Fruit fly (Drosophila melanogaster) whole organism, embryonic: ENCODE measurements around the gene SkpA.

Experiments used
- BtbVII ChIP-seq: fragments of 200-800 bp; sonication (Bioruptor generic); optimal IDR thresholded peaks from 3 replicates; lab custom pipeline; 2017; ENCODE audit warnings: missing biosample characterization, mild to moderate bottlenecking, missing genetic modification characterization
- CG10366 ChIP-seq: fragments of 200-800 bp; sonication (Bioruptor generic); IDR thresholded peaks from 2 replicates; pipeline ENCODE4 v1.3.6; 2022; ENCODE audit warnings: missing biosample characterization, missing genetic modification characterization
- CG10431 ChIP-seq: fragments of 200-800 bp; sonication (Bioruptor generic); optimal IDR thresholded peaks from 3 replicates; lab custom pipeline; 2018; ENCODE audit warnings: missing biosample characterization, mild to moderate bottlenecking, missing genetic modification characterization
- CG10979 ChIP-seq: fragments of 200-800 bp; sonication (Bioruptor generic); optimal IDR thresholded peaks from 2 replicates; lab custom pipeline; 2018; ENCODE audit warnings: missing biosample characterization, mild to moderate bottlenecking, missing genetic modification characterization, moderate library complexity
- CG12236 ChIP-seq: fragments of 200-800 bp; sonication (Bioruptor generic); optimal IDR thresholded peaks from 2 replicates; lab custom pipeline; 2016; ENCODE audit warnings: missing biosample characterization, missing genetic modification characterization
- CG14050 ChIP-seq: fragments of 200-800 bp; sonication (Bioruptor generic); IDR thresholded peaks from 3 replicates; pipeline ENCODE4 v1.3.6; 2022; ENCODE audit warnings: missing biosample characterization, missing genetic modification characterization
- CG17361 ChIP-seq: fragments of 200-800 bp; sonication (Bioruptor generic); IDR thresholded peaks from 3 replicates; pipeline ENCODE4 v1.3.6; 2022; ENCODE audit warnings: missing biosample characterization, missing genetic modification characterization
- CG17912 ChIP-seq: fragments of 200-800 bp; sonication (Bioruptor generic); optimal IDR thresholded peaks from 2 replicates; lab custom pipeline; 2018; ENCODE audit warnings: missing biosample characterization, mild to moderate bottlenecking, missing genetic modification characterization
- CG18619 ChIP-seq: fragments of 200-800 bp; sonication (Bioruptor generic); optimal IDR thresholded peaks from 3 replicates; lab custom pipeline; 2017; ENCODE audit warnings: missing biosample characterization, mild to moderate bottlenecking, missing genetic modification characterization
- CG2889 ChIP-seq: fragments of 200-800 bp; sonication (Bioruptor generic); IDR thresholded peaks from 3 replicates; pipeline ENCODE4 v1.3.6; 2022; ENCODE audit warnings: missing biosample characterization, missing genetic modification characterization
- CG3163 ChIP-seq: fragments of 200-800 bp; sonication (Bioruptor generic); optimal IDR thresholded peaks from 3 replicates; lab custom pipeline; 2016; ENCODE audit warnings: missing biosample characterization, missing genetic modification characterization
- CG4360 ChIP-seq: fragments of 200-800 bp; sonication (Bioruptor generic); IDR thresholded peaks from 2 replicates; pipeline ENCODE4 v1.3.6; 2022; ENCODE audit warnings: missing biosample characterization, missing genetic modification characterization
- CG4617 ChIP-seq: fragments of 200-800 bp; sonication (Bioruptor generic); optimal IDR thresholded peaks from 3 replicates; lab custom pipeline; 2016; ENCODE audit warnings: missing biosample characterization, missing genetic modification characterization, borderline replicate concordance
- CG4854 ChIP-seq: fragments of 200-800 bp; sonication (Bioruptor generic); optimal IDR thresholded peaks from 2 replicates; lab custom pipeline; 2016; ENCODE audit warnings: missing biosample characterization, missing genetic modification characterization, inconsistent platforms
- CG7357 ChIP-seq: fragments of 200-800 bp; sonication (Bioruptor generic); IDR thresholded peaks from 3 replicates; pipeline ENCODE4 v1.3.6; 2022; ENCODE audit warnings: missing biosample characterization, missing genetic modification characterization
- CG7556 ChIP-seq: fragments of 200-800 bp; sonication (Bioruptor generic); optimal IDR thresholded peaks from 2 replicates; lab custom pipeline; 2017; ENCODE audit warnings: missing biosample characterization, mild to moderate bottlenecking, missing genetic modification characterization
- CG7786 ChIP-seq: fragments of 200-800 bp; sonication (Bioruptor generic); optimal IDR thresholded peaks from 2 replicates; lab custom pipeline; 2016; ENCODE audit warnings: missing biosample characterization, missing genetic modification characterization
- CG7839 ChIP-seq: fragments of 200-800 bp; sonication (Bioruptor generic); optimal IDR thresholded peaks from 3 replicates; lab custom pipeline; 2018; ENCODE audit warnings: missing biosample characterization, mild to moderate bottlenecking, missing genetic modification characterization, moderate library complexity
- CG9932 ChIP-seq: fragments of 200-800 bp; sonication (Bioruptor generic); IDR thresholded peaks from 2 replicates; pipeline ENCODE4 v1.3.6; 2022; ENCODE audit warnings: missing biosample characterization, missing genetic modification characterization
- Dfd ChIP-seq, 2 experiments: fragments of >200 bp; optimal IDR thresholded peaks; 2 replicates each; lab custom pipeline; 2017; ENCODE audit warnings: missing biosample characterization in 2 of 2, missing genetic modification characterization in 2 of 2
- Dip2 ChIP-seq: fragments of 200-800 bp; sonication (Bioruptor generic); IDR thresholded peaks from 2 replicates; pipeline ENCODE4 v1.3.6; 2022; ENCODE audit warnings: missing biosample characterization, missing genetic modification characterization
- ERR ChIP-seq: fragments of 200-800 bp; sonication (Bioruptor generic); optimal IDR thresholded peaks from 2 replicates; lab custom pipeline; 2016; ENCODE audit warnings: missing biosample characterization, missing genetic modification characterization
- Eip74EF ChIP-seq, 2 experiments: fragments of 200-800 bp in 1 of 2; fragments of >200 bp in 1 of 2; sonication (Bioruptor generic) in 1 of 2; optimal IDR thresholded peaks; 2 replicates each; lab custom pipeline; 2017 to 2019; ENCODE audit warnings: missing biosample characterization in 2 of 2, missing genetic modification characterization in 2 of 2, mild to moderate bottlenecking in 1 of 2, moderate library complexity in 1 of 2
- Fer1 ChIP-seq: fragments of 200-800 bp; sonication (Bioruptor generic); optimal IDR thresholded peaks from 2 replicates; lab custom pipeline; 2017; ENCODE audit warnings: missing biosample characterization, mild to moderate bottlenecking, missing genetic modification characterization
- HmgD ChIP-seq: fragments of 200-800 bp; sonication (Bioruptor generic); optimal IDR thresholded peaks from 3 replicates; lab custom pipeline; 2016; ENCODE audit warnings: missing biosample characterization, missing genetic modification characterization
- HmgZ ChIP-seq: fragments of 200-800 bp; sonication (Bioruptor generic); optimal IDR thresholded peaks from 2 replicates; lab custom pipeline; 2018; ENCODE audit warnings: missing biosample characterization, mild to moderate bottlenecking, missing genetic modification characterization
- Mad ChIP-seq: fragments of 200-800 bp; sonication (Bioruptor generic); optimal IDR thresholded peaks from 2 replicates; lab custom pipeline; 2016; ENCODE audit warnings: missing biosample characterization, missing genetic modification characterization
- NC2β ChIP-seq: fragments of 200-800 bp; sonication (Bioruptor generic); optimal IDR thresholded peaks from 2 replicates; lab custom pipeline; 2016; ENCODE audit warnings: missing biosample characterization, missing genetic modification characterization
- Nf-YA ChIP-seq: fragments of 200-800 bp; sonication (Bioruptor generic); IDR thresholded peaks from 2 replicates; pipeline ENCODE4 v1.3.6; 2022; ENCODE audit warnings: missing biosample characterization, missing genetic modification characterization
- Nf-YB ChIP-seq: fragments of 200-800 bp; sonication (Bioruptor generic); optimal IDR thresholded peaks from 3 replicates; lab custom pipeline; 2019; ENCODE audit warnings: missing biosample characterization, mild to moderate bottlenecking, missing genetic modification characterization, moderate library complexity
- Ravus ChIP-seq: fragments of 200-800 bp; sonication (Bioruptor generic); IDR thresholded peaks from 2 replicates; pipeline ENCODE4 v1.3.6; 2022; ENCODE audit warnings: missing biosample characterization, missing genetic modification characterization
- Tbp ChIP-seq: fragments of >200 bp; optimal IDR thresholded peaks from 2 replicates; lab custom pipeline; 2018; ENCODE audit warnings: missing biosample characterization, missing genetic modification characterization
- ac ChIP-seq: fragments of 200-800 bp; sonication (Bioruptor generic); optimal IDR thresholded peaks from 3 replicates; lab custom pipeline; 2017; ENCODE audit warnings: missing biosample characterization, mild to moderate bottlenecking, missing genetic modification characterization
- az2 ChIP-seq: fragments of 200-800 bp; sonication (Bioruptor generic); optimal IDR thresholded peaks from 3 replicates; lab custom pipeline; 2016; ENCODE audit warnings: missing biosample characterization, missing genetic modification characterization
- br ChIP-seq: fragments of >200 bp; optimal IDR thresholded peaks from 2 replicates; lab custom pipeline; 2017
- cato ChIP-seq: fragments of 200-800 bp; sonication (Bioruptor generic); optimal IDR thresholded peaks from 2 replicates; lab custom pipeline; 2016; ENCODE audit warnings: missing biosample characterization, missing genetic modification characterization, borderline replicate concordance
- chif ChIP-seq, 2 experiments: fragments of 200-800 bp; sonication (Bioruptor generic); optimal IDR thresholded peaks; 3 replicates each; lab custom pipeline; 2016; ENCODE audit warnings: missing biosample characterization in 2 of 2, missing genetic modification characterization in 2 of 2
- dmrt99B ChIP-seq: fragments of 200-800 bp; sonication (Bioruptor generic); optimal IDR thresholded peaks from 2 replicates; lab custom pipeline; 2018; ENCODE audit warnings: missing biosample characterization, mild to moderate bottlenecking, missing genetic modification characterization, moderate library complexity
- eve ChIP-seq, 2 experiments: fragments of >200 bp; optimal IDR thresholded peaks; 2 replicates each; lab custom pipeline; 2017; ENCODE audit warnings: missing biosample characterization in 2 of 2, missing genetic modification characterization in 2 of 2
- fd102C ChIP-seq: fragments of 200-800 bp; sonication (Bioruptor generic); optimal IDR thresholded peaks from 2 replicates; lab custom pipeline; 2018; ENCODE audit warnings: missing biosample characterization, mild to moderate bottlenecking, missing genetic modification characterization, moderate library complexity
- hb ChIP-seq: fragments of 200-800 bp; sonication (Bioruptor generic); IDR thresholded peaks from 3 replicates; pipeline ENCODE4 v1.3.6; 2022; ENCODE audit warnings: missing biosample characterization, missing genetic modification characterization; ENCODE audit not compliant: partially characterized antibody
- hbn ChIP-seq: fragments of 200-800 bp; sonication (Bioruptor generic); IDR thresholded peaks from 2 replicates; pipeline ENCODE4 v1.3.6; 2022; ENCODE audit warnings: missing biosample characterization, missing genetic modification characterization; ENCODE audit not compliant: partially characterized antibody
- jigr1 ChIP-seq: fragments of 200-800 bp; sonication (Bioruptor generic); IDR thresholded peaks from 3 replicates; pipeline ENCODE4 v1.3.6; 2022; ENCODE audit warnings: missing biosample characterization, missing genetic modification characterization
- lola ChIP-seq, 3 experiments: fragments of >200 bp in 2 of 3; fragments of 200-800 bp in 1 of 3; sonication (Bioruptor generic) in 1 of 3; optimal IDR thresholded peaks; 2 replicates each; lab custom pipeline; 2017 to 2019; ENCODE audit warnings: missing biosample characterization in 3 of 3, missing genetic modification characterization in 3 of 3, mild to moderate bottlenecking in 1 of 3, moderate library complexity in 1 of 3
- nau ChIP-seq: fragments of 200-800 bp; sonication (Bioruptor generic); optimal IDR thresholded peaks from 3 replicates; lab custom pipeline; 2017; ENCODE audit warnings: missing biosample characterization, mild to moderate bottlenecking, missing genetic modification characterization, missing genetic modification reagents
- ranshi ChIP-seq: fragments of 200-800 bp; sonication (Bioruptor generic); IDR thresholded peaks from 2 replicates; pipeline ENCODE4 v1.3.6; 2022; ENCODE audit warnings: missing biosample characterization, missing genetic modification characterization
- run ChIP-seq: fragments of 200-800 bp; sonication (Bioruptor generic); optimal IDR thresholded peaks from 3 replicates; lab custom pipeline; 2018; ENCODE audit warnings: missing biosample characterization, mild to moderate bottlenecking, missing genetic modification characterization
- sd ChIP-seq: fragments of 200-800 bp; sonication (Bioruptor generic); optimal IDR thresholded peaks from 3 replicates; lab custom pipeline; 2018; ENCODE audit warnings: missing biosample characterization, mild to moderate bottlenecking, missing genetic modification characterization, moderate library complexity
- trem ChIP-seq: fragments of 200-800 bp; optimal IDR thresholded peaks from 3 replicates; lab custom pipeline; 2019; ENCODE audit warnings: missing biosample characterization, mild to moderate bottlenecking, missing genetic modification characterization, moderate library complexity
- ttk ChIP-seq: fragments of 200-800 bp; sonication (Bioruptor generic); IDR thresholded peaks from 2 replicates; pipeline ENCODE4 v2.1.2; 2022; ENCODE audit warnings: missing biosample characterization, missing genetic modification characterization
- vfl ChIP-seq: fragments of 200-800 bp; sonication (Bioruptor generic); optimal IDR thresholded peaks from 2 replicates; lab custom pipeline; 2016; ENCODE audit warnings: missing biosample characterization, missing genetic modification characterization
- vvl ChIP-seq: fragments of 200-800 bp; sonication (Bioruptor generic); IDR thresholded peaks from 2 replicates; pipeline ENCODE4 v1.3.6; 2022; ENCODE audit warnings: missing biosample characterization, missing genetic modification characterization

Gene SkpA

DNA sequence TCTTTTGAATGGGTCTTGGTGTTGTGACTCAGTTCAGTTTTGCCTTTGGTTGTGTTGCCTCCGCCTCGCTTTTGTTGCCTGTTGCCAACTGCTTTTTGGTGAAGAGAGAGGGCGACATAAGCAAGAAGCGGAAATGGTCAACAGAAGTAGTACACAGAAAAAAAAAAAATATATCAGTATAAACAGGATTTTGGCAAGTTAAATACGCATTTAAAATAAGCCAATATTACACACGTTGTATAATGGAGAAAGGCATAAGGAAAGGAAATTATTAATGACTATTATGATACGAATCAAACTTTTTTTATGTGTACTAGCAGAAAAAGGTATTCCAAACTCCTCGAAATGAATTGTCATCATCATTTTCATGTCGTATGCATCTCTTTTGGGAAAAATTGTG lies 40.1 kb downstream of the SkpA start (continued):
- TF ChIP-seq ttk (GFP tag; lab: Robert Waterston, UW) (no peak), hbn (GFP tag; lab: Robert Waterston, UW) (no peak), Fer1 (no peak), Nf-YB (GFP tag; lab: Kevin White, UChicago) (no peak), dmrt99B (tag; lab: Kevin White, UChicago) (peak; percentile 71), nau (no peak), vvl (GFP tag; lab: Robert Waterston, UW) (0 out of 2 replicates have a peak, but pooled peaks have one; percentile 14), HmgZ (tag; lab: Kevin White, UChicago) (no peak), CG4854 (GFP tag; lab: Kevin White, UChicago) (no peak), Dip2 (GFP tag; lab: Robert Waterston, UW) (no peak), BtbVII (no peak), vfl (GFP tag; lab: Kevin White, UChicago) (no peak), cato (GFP tag; lab: Kevin White, UChicago) (no peak), sd (no peak), CG10979 (tag; lab: Kevin White, UChicago) (peak; percentile 58), Mad (GFP tag; lab: Kevin White, UChicago) (no peak), trem (no peak), lola (GFP tag; optimal IDR thresholded peaks at IDR 0.05; lab: Kevin White, UChicago) (peak in 1 of 3 experiments; percentile 33), Nf-YA (no peak), CG17361 (GFP tag; lab: Robert Waterston, UW) (no peak), NC2β (GFP tag; lab: Kevin White, UChicago) (no peak), CG17912 (no peak), CG2889 (GFP tag; lab: Robert Waterston, UW) (no peak), CG10431 (GFP tag; lab: Kevin White, UChicago) (no peak), Dfd (GFP tag; optimal IDR thresholded peaks at IDR 0.05; lab: Kevin White, UChicago) (no peak), CG7839 (peak; percentile 61), eve (GFP tag; optimal IDR thresholded peaks at IDR 0.05; lab: Kevin White, UChicago) (no peak), CG7786 (GFP tag; lab: Kevin White, UChicago) (no peak), ac (GFP tag; lab: Kevin White, UChicago) (no peak), Eip74EF (GFP tag; optimal IDR thresholded peaks at IDR 0.05; lab: Kevin White, UChicago) (peak in 1 of 2 experiments; percentile 27), fd102C (GFP tag; lab: Kevin White, UChicago) (no peak), Tbp (no peak), Ravus (GFP tag; lab: Robert Waterston, UW) (no peak), CG7556 (GFP tag; lab: Kevin White, UChicago) (no peak), br (lab: Kevin White, UChicago) (no peak), hb (GFP tag; lab: Robert Waterston, UW) (no peak), ERR (GFP tag; lab: Kevin White, UChicago) (no peak), jigr1 (GFP tag; lab: Robert Waterston, UW) (no peak), run (no peak), az2 (GFP tag; lab: Kevin White, UChicago) (no peak), CG4617 (no peak), CG14050 (GFP tag; lab: Robert Waterston, UW) (no peak), CG4360 (GFP tag; lab: Robert Waterston, UW) (no peak), ranshi (GFP tag; lab: Robert Waterston, UW) (no peak), chif (GFP tag; optimal IDR thresholded peaks at IDR 0.05; lab: Kevin White, UChicago) (peak in 1 of 2 experiments; percentile 16), CG10366 (GFP tag; lab: Robert Waterston, UW) (no peak), CG18619 (GFP tag; lab: Kevin White, UChicago) (no peak), CG12236 (GFP tag; lab: Kevin White, UChicago) (no peak), CG3163 (GFP tag; lab: Kevin White, UChicago) (no peak), CG7357 (GFP tag; lab: Robert Waterston, UW) (no peak), CG9932 (GFP tag; lab: Robert Waterston, UW) (no peak), HmgD (GFP tag; lab: Kevin White, UChicago) (no peak)
